Worm (Caenorhabditis elegans) whole organism, early embryonic: Measurements from ENCODE around the gene F52F10.2.

Experiments
- B0310.2 ChIP-seq: sonication (generic microtip); optimal IDR thresholded peaks from 2 replicates; lab custom pipeline; 2016; ENCODE audit warnings: mild to moderate bottlenecking, missing genetic modification characterization, missing compliant biosample characterization
- F13C5.2 ChIP-seq: sonication (generic microtip); optimal IDR thresholded peaks from 2 replicates; lab custom pipeline; 2017; ENCODE audit warnings: mild to moderate bottlenecking, missing genetic modification characterization, inconsistent platforms, missing compliant biosample characterization
- aly-1 ChIP-seq: sonication (generic microtip); optimal IDR thresholded peaks from 2 replicates; lab custom pipeline; 2016; ENCODE audit warnings: missing genetic modification characterization, missing compliant biosample characterization
- ama-1 ChIP-seq: fragments of 150-350 bp; optimal IDR thresholded peaks from 2 replicates; lab custom pipeline; 2014
- ceh-13 ChIP-seq: fragments of 200-800 bp; sonication (Bioruptor generic); optimal IDR thresholded peaks from 2 replicates; lab custom pipeline; 2018; ENCODE audit warnings: mild to moderate bottlenecking, missing genetic modification characterization, missing compliant biosample characterization
- ceh-36 ChIP-seq: sonication (generic microtip); optimal IDR thresholded peaks from 2 replicates; lab custom pipeline; 2016; ENCODE audit warnings: missing genetic modification characterization, inconsistent platforms, missing compliant biosample characterization
- ets-7 ChIP-seq: sonication (generic microtip); optimal IDR thresholded peaks from 2 replicates; lab custom pipeline; 2016; ENCODE audit warnings: missing genotype, missing genetic modification characterization, missing compliant biosample characterization
- flt-1 ChIP-seq: fragments of 200-800 bp; sonication (Bioruptor generic); IDR thresholded peaks from 2 replicates; pipeline ENCODE4 v1.3.6; 2022; ENCODE audit warnings: missing genetic modification characterization, missing compliant biosample characterization
- hmbx-1 ChIP-seq: sonication (generic microtip); optimal IDR thresholded peaks from 2 replicates; lab custom pipeline; 2016; ENCODE audit warnings: mild to moderate bottlenecking, missing genetic modification characterization, missing compliant biosample characterization
- hmg-4 ChIP-seq: fragments of 200-800 bp; sonication (Bioruptor generic); optimal IDR thresholded peaks from 2 replicates; lab custom pipeline; 2018; ENCODE audit warnings: mild to moderate bottlenecking, missing genetic modification characterization, missing compliant biosample characterization
- hnd-1 ChIP-seq: sonication (generic microtip); optimal IDR thresholded peaks from 2 replicates; lab custom pipeline; 2016; ENCODE audit warnings: missing genetic modification characterization, missing compliant biosample characterization
- pes-1 ChIP-seq: fragments of 200-800 bp; sonication (Bioruptor generic); IDR thresholded peaks from 2 replicates; pipeline ENCODE4 v1.3.6; 2022; ENCODE audit warnings: missing genetic modification reagents, missing genetic modification characterization, missing compliant biosample characterization
- scrt-1 ChIP-seq: fragments of 200-800 bp; sonication (Bioruptor generic); IDR thresholded peaks from 2 replicates; pipeline ENCODE4 v1.3.6; 2022; ENCODE audit warnings: missing genetic modification characterization, missing compliant biosample characterization
- sea-1 ChIP-seq: fragments of 200-800 bp; sonication (Bioruptor generic); conservative IDR thresholded peaks from 2 replicates; pipeline ENCODE4 v1.3.6; 2022; ENCODE audit warnings: missing genetic modification characterization, missing compliant biosample characterization
- tbx-11 ChIP-seq: fragments of 200-800 bp; sonication (Bioruptor generic); IDR thresholded peaks from 2 replicates; pipeline ENCODE4 v1.3.6; 2022; ENCODE audit warnings: missing genetic modification characterization, missing compliant biosample characterization
- tbx-37 ChIP-seq: fragments of 200-800 bp; sonication (Bioruptor generic); conservative IDR thresholded peaks from 2 replicates; pipeline ENCODE4 v1.3.6; 2022; ENCODE audit warnings: missing genetic modification reagents, missing genetic modification characterization, missing compliant biosample characterization
- tra-4 ChIP-seq: sonication (generic microtip); optimal IDR thresholded peaks from 2 replicates; lab custom pipeline; 2017; ENCODE audit warnings: missing genetic modification characterization, missing compliant biosample characterization

The F52F10.2 gene

DNA sequence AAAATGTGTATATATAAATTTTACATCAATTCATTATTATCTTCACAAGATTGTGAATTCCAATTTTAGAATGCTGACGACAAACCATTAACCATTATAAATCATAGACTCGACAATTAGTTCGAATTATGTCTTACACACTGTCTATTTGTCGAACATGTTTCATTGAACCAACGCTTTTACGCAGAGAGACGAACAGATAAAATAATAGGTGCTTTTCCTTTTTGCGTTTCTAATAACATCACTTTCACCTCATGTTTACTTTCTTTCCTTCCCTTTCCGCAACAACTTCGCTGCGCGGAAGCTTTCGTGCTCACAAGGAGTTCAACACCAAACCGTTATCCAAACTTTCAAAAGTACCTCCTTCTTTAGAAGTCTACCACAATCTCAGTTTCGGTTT is at the start of gene F52F10.2:
TSS of gene F52F10.2 (plus strand) at position 301 of the 400 bp plus-strand sequence.
- TF ChIP-seq hnd-1 (no peak), tbx-37 (no peak), tbx-11 (GFP tag; lab: Robert Waterston, UW) (no peak), hmbx-1 (tag; lab: Kevin White, UChicago) (no peak), sea-1 (GFP tag; lab: Robert Waterston, UW) (no peak), tra-4 (tag; lab: Kevin White, UChicago) (no peak)

DNA sequence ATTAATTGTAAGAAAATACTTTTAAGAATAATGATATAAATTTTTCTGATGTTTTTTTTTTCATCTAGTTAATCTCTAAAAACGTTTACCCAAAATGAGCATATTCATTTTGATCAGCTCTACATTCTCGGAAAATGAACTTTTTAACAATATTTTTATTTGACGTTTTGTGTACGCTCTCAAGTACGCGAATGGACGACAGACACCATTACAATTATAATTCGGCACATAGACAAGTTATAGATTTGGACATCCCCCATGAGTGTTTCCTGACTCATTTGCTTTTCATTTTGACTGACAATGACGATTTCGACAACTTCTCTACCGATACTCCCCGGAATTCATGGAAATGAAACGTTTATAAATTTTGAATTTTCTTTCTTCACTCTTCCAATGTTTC is 48.8 kb upstream of the F52F10.2 start, which contains the start of gene sru-27:
TSS of gene sru-27 (plus strand) at position 301 of the 400 bp plus-strand sequence.
- TF ChIP-seq ets-7 (tag; lab: Kevin White, UChicago) (no peak), ceh-36 (no peak), scrt-1 (GFP tag; lab: Robert Waterston, UW) (no peak), pes-1 (GFP tag; lab: Robert Waterston, UW) (no peak), F13C5.2 (tag; lab: Kevin White, UChicago) (no peak), tra-4 (tag; lab: Kevin White, UChicago) (no peak), tbx-11 (GFP tag; lab: Robert Waterston, UW) (no peak), hmg-4 (GFP tag; lab: Kevin White, UChicago) (no peak), tbx-37 (no peak), sea-1 (GFP tag; lab: Robert Waterston, UW) (no peak), flt-1 (no peak), hmbx-1 (tag; lab: Kevin White, UChicago) (no peak), ceh-13 (GFP tag; lab: Kevin White, UChicago) (no peak), ama-1 (lab: Kevin White, UChicago) (no peak)

DNA sequence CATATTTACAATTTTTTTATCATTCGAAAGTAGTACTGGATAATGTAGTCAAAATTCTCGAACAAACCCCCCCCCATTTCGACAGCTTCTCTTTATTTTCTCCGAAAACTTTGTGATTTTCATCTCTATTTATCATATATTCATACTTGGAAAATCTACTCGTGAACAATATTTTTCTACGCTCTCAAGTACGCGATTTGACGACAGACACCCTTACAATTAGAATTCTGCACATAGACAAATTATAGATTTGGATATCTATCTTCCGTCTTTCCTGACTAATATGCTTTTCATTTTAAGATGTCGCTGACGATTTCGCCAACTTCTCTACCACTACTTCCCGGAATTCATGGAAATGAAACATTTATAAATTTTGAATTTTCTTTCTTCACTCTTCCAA is 41.9 kb upstream of the F52F10.2 start, which contains the start of gene sru-28:
TSS of gene sru-28 (plus strand) at position 301 of the 400 bp plus-strand sequence.
- TF ChIP-seq ets-7 (tag; lab: Kevin White, UChicago) (no peak), F13C5.2 (tag; lab: Kevin White, UChicago) (no peak), sea-1 (GFP tag; lab: Robert Waterston, UW) (no peak), aly-1 (tag; lab: Kevin White, UChicago) (no peak), flt-1 (no peak), ceh-13 (GFP tag; lab: Kevin White, UChicago) (no peak), tbx-37 (no peak), hmbx-1 (tag; lab: Kevin White, UChicago) (no peak), hnd-1 (no peak), hmg-4 (GFP tag; lab: Kevin White, UChicago) (no peak), tra-4 (tag; lab: Kevin White, UChicago) (no peak), scrt-1 (GFP tag; lab: Robert Waterston, UW) (no peak), tbx-11 (GFP tag; lab: Robert Waterston, UW) (no peak), ama-1 (lab: Kevin White, UChicago) (no peak), B0310.2 (no peak), ceh-36 (no peak)

DNA sequence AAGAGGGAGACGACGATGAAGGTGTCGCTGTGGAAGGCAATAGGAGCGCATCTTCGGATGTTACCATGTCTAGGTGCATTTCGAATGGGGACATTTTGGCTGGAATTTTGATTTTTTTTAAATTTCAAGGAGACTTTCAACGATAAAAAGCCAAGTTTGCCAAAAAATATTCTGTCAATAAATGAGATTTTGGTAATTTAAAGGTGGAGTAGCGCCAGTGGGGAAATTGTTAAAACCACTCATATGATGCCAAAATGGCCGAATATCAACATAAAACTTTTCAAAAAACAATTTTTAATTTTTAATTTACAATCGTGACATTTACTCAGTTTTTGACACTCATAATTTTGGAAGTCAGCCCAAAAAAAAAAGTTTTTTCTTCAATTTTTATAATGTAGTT is 36.4 kb upstream of the F52F10.2 start, which contains the start of gene nhr-260:
TSS of gene nhr-260 (minus strand) at position 101 of the 400 bp plus-strand sequence.
- TF ChIP-seq aly-1 (tag; lab: Kevin White, UChicago) (no peak), ceh-13 (GFP tag; lab: Kevin White, UChicago) (no peak), tra-4 (tag; lab: Kevin White, UChicago) (no peak), pes-1 (GFP tag; lab: Robert Waterston, UW) (no peak)

DNA sequence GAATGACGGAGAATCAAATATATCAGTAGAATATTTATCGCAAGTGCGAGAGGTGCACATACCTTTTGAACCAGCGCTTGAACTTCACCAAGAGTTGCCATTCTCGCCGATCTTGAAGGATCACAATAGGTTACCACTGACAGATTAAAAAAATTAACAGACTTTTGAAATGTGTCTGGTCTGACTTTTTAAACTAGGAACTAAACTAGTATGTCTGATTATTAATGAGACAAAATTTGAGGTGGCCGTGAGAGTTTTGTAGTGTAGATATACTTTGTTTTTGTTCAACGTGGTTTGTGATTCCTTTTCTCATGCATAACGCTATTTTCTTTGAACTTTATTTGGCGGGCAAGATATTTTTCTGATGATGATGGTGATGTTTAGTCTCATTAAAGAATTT is 26.1 kb upstream of the F52F10.2 start, which contains the start of gene str-240:
TSS of gene str-240 (minus strand) at position 101 of the 400 bp plus-strand sequence.
- TF ChIP-seq scrt-1 (GFP tag; lab: Robert Waterston, UW) (no peak), aly-1 (tag; lab: Kevin White, UChicago) (no peak), ets-7 (tag; lab: Kevin White, UChicago) (no peak)

DNA sequence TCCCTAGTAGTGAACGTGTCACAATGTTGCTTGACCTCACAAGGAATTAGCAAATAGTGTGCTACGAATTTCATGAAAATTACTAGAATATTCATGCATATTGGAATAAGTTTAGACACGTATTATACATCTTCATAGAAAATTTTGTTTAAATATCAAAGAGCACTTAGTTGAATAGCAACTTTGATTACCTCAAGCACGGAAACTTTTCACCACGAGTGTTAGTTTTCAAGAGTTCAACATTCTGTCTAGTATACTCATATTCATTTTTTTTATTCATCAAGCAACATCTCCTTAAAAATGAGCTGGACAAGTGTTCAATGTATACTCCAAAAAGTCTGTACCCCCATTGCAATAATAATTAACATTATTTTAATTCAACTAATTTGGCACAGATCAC is 25.5 kb upstream of the F52F10.2 start, which contains the start of gene str-243:
TSS of gene str-243 (plus strand) at position 301 of the 400 bp plus-strand sequence.
- TF ChIP-seq B0310.2 = no peak
- no peak for TF ChIP-seq scrt-1 (GFP tag; lab: Robert Waterston, UW)
- no peak for TF ChIP-seq flt-1
- no peak for TF ChIP-seq sea-1 (GFP tag; lab: Robert Waterston, UW)
- no peak for TF ChIP-seq hnd-1
- TF ChIP-seq hmg-4 (GFP tag; lab: Kevin White, UChicago) = no peak
- no peak for TF ChIP-seq tbx-37
- TF ChIP-seq pes-1 (GFP tag; lab: Robert Waterston, UW) = no peak
- no peak for TF ChIP-seq ama-1 (lab: Kevin White, UChicago)
- TF ChIP-seq ceh-13 (GFP tag; lab: Kevin White, UChicago) = no peak
- no peak for TF ChIP-seq hmbx-1 (tag; lab: Kevin White, UChicago)
- no peak for TF ChIP-seq aly-1 (tag; lab: Kevin White, UChicago)
- no peak for TF ChIP-seq F13C5.2 (tag; lab: Kevin White, UChicago)
- TF ChIP-seq ets-7 (tag; lab: Kevin White, UChicago) = no peak
- no peak for TF ChIP-seq tbx-11 (GFP tag; lab: Robert Waterston, UW)
- TF ChIP-seq tra-4 (tag; lab: Kevin White, UChicago) = no peak
- TF ChIP-seq ceh-36 = no peak

DNA sequence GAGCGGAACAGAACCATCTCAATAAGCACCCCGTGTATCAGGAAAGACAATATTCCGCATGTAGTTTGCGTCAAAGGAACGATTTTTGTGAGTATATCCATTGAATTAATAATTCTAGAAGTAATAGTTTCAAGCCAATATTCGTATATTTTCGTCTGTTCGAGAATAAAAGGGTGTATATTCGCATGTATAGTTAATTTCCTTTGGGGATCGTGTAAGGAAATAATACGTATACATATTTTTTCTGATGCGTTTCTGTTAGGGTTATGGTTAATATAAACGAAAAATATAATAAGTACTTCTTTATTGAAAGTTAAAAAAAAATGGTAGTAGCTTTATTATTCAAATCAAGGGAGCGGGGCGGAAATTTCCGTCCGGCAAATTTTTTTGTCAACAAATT is 20.0 kb upstream of the F52F10.2 start, which contains the start of gene str-236:
TSS of gene str-236 (minus strand) at position 101 of the 400 bp plus-strand sequence.
- TF ChIP-seq hmbx-1 (tag; lab: Kevin White, UChicago) = no peak
- no peak for TF ChIP-seq ets-7 (tag; lab: Kevin White, UChicago)
- no peak for TF ChIP-seq sea-1 (GFP tag; lab: Robert Waterston, UW)
- no peak for TF ChIP-seq scrt-1 (GFP tag; lab: Robert Waterston, UW)
- TF ChIP-seq B0310.2 = no peak
- TF ChIP-seq tra-4 (tag; lab: Kevin White, UChicago) = no peak
- no peak for TF ChIP-seq hnd-1
- no peak for TF ChIP-seq tbx-37
- TF ChIP-seq pes-1 (GFP tag; lab: Robert Waterston, UW) = no peak
- TF ChIP-seq F13C5.2 (tag; lab: Kevin White, UChicago) = no peak
- no peak for TF ChIP-seq ceh-36
- no peak for TF ChIP-seq flt-1
- no peak for TF ChIP-seq ama-1 (lab: Kevin White, UChicago)
- TF ChIP-seq tbx-11 (GFP tag; lab: Robert Waterston, UW) = no peak
- no peak for TF ChIP-seq aly-1 (tag; lab: Kevin White, UChicago)
- TF ChIP-seq hmg-4 (GFP tag; lab: Kevin White, UChicago) = no peak
